Fruit fly (Drosophila melanogaster): ENCODE data around the gene CG4686.

CG4686 gene

dm6 chr3R:19863979-19864775 lies at the start of gene CG4686, which contains the start of gene CG4572 (continued):
- TF ChIP-seq dati (GFP tag; IDR thresholded peaks at IDR 0.05) (peak; percentile 15; the same call in 1 of the 2 replicates), danr (GFP tag; IDR thresholded peaks at IDR 0.05) (peak; percentile 75), wek (GFP tag; optimal IDR thresholded peaks at IDR 0.05) (no peak), CG4404 (GFP tag; IDR thresholded peaks at IDR 0.05) (peak; percentile 83), Atf6 (GFP tag; IDR thresholded peaks at IDR 0.05) (peak; percentile 55; the same call in 1 of the 2 replicates), grn (GFP tag; optimal IDR thresholded peaks at IDR 0.05) (peak; percentile 13), mld (GFP tag; IDR thresholded peaks at IDR 0.05; ENCODE audit: partially characterized antibody) (no peak), peb (GFP tag; IDR thresholded peaks at IDR 0.05) (0 out of 2 replicates have a peak, but pooled peaks have one; percentile 35), Xrp1 (GFP tag; IDR thresholded peaks at IDR 0.05) (peak; percentile 71), CG8281 (tag; optimal IDR thresholded peaks at IDR 0.05) (peak; percentile 63), tgo (GFP tag; IDR thresholded peaks at IDR 0.05) (peak; percentile 80), Deaf1 (tag; optimal IDR thresholded peaks at IDR 0.05) (no peak), CG16813 (GFP tag; IDR thresholded peaks at IDR 0.05; ENCODE audit: partially characterized antibody) (no peak), CG4820 (GFP tag; optimal IDR thresholded peaks at IDR 0.05) (peak; percentile 69), ind (GFP tag; optimal IDR thresholded peaks at IDR 0.05) (peak; percentile 81), row (GFP tag; IDR thresholded peaks at IDR 0.05) (peak; percentile 89), ftz-f1 (GFP tag; optimal IDR thresholded peaks at IDR 0.05) (no peak), CG1832 (GFP tag; optimal IDR thresholded peaks at IDR 0.05) (no peak), pb (GFP tag; optimal IDR thresholded peaks at IDR 0.05) (no peak), nerfin-2 (GFP tag; IDR thresholded peaks at IDR 0.05; ENCODE audit: partially characterized antibody) (no peak), Doc3 (GFP tag; IDR thresholded peaks at IDR 0.05; ENCODE audit: partially characterized antibody) (no peak), H2.0 (GFP tag; IDR thresholded peaks at IDR 0.05) (no peak; the same call in 1 of the 2 replicates), Ada2b (GFP tag; IDR thresholded peaks at IDR 0.05) (peak; percentile 68), sens (GFP tag) (peak; percentile 95), E2f1 (GFP tag; IDR thresholded peaks at IDR 0.05) (peak; percentile 72), Six4 (GFP tag; optimal IDR thresholded peaks at IDR 0.05) (peak; percentile 57), CG2199 (GFP tag; IDR thresholded peaks at IDR 0.05) (no peak), her (GFP tag; optimal IDR thresholded peaks at IDR 0.05) (peak; percentile 26), CG8290 (GFP tag; optimal IDR thresholded peaks at IDR 0.05) (peak; percentile 41), CG8290 (tag; optimal IDR thresholded peaks at IDR 0.05) (peak; percentile 21 to 67), Side (GFP tag; optimal IDR thresholded peaks at IDR 0.05) (peak; percentile 75), CG3838 (GFP tag; optimal IDR thresholded peaks at IDR 0.05) (peak; percentile 11), z (GFP tag; IDR thresholded peaks at IDR 0.05) (no peak), Lhr (GFP tag; optimal IDR thresholded peaks at IDR 0.05) (peak; percentile 48), org-1 (GFP tag; optimal IDR thresholded peaks at IDR 0.05) (peak; percentile 39), sr (GFP tag; IDR thresholded peaks at IDR 0.05) (peak; percentile 5; the same call in 1 of the 3 replicates), HLH4C (GFP tag; IDR thresholded peaks at IDR 0.05; ENCODE audit: partially characterized antibody) (no peak), gsb-n (tag; optimal IDR thresholded peaks at IDR 0.05) (peak; percentile 32), CG1602 (GFP tag; optimal IDR thresholded peaks at IDR 0.05) (peak; percentile 74), CG7786 (GFP tag; optimal IDR thresholded peaks at IDR 0.05) (peak; percentile 71), CG18599 (GFP tag; optimal IDR thresholded peaks at IDR 0.05) (peak; percentile 78), maf-S (GFP tag; optimal IDR thresholded peaks at IDR 0.05) (peak; percentile 81), tll (GFP tag; optimal IDR thresholded peaks at IDR 0.05) (peak in 1 of 2 experiments; percentile 13), CG12104 (GFP tag; optimal IDR thresholded peaks at IDR 0.05) (peak; percentile 67), CG13123 (GFP tag; optimal IDR thresholded peaks at IDR 0.05) (peak; percentile 34), ap (GFP tag; IDR thresholded peaks at IDR 0.05) (no peak), Hr51 (GFP tag; optimal IDR thresholded peaks at IDR 0.05) (peak; percentile 57 to 77)

Data from whole organism, embryonic.